Fruit fly (Drosophila melanogaster): ENCODE results near the gene CG34124.

CG34124 gene

dm6 chr2L:5004677-5005463, 46.7 kb downstream of the CG34124 start (continued):
- TF ChIP-seq Hmr (GFP tag; optimal IDR thresholded peaks at IDR 0.05) = peak; percentile 98
- peak; percentile 91 for TF ChIP-seq CG10979 (tag; optimal IDR thresholded peaks at IDR 0.05)
- TF ChIP-seq hbn (GFP tag; IDR thresholded peaks at IDR 0.05; ENCODE audit: partially characterized antibody) = no peak
- peak; percentile 95 for TF ChIP-seq rib (GFP tag; IDR thresholded peaks at IDR 0.05)
- TF ChIP-seq az2 (GFP tag; optimal IDR thresholded peaks at IDR 0.05) = peak; percentile 94
- TF ChIP-seq luna (GFP tag; optimal IDR thresholded peaks at IDR 0.05) = peak; percentile 93
- peak; percentile 82 for TF ChIP-seq CG1603 (tag; optimal IDR thresholded peaks at IDR 0.05)
- TF ChIP-seq Mrtf (GFP tag; IDR thresholded peaks at IDR 0.05) = peak; percentile 94
- peak; percentile 93 for TF ChIP-seq CG31441 (GFP tag; IDR thresholded peaks at IDR 0.05)
- peak; percentile 90 for TF ChIP-seq CG31224 (GFP tag; IDR thresholded peaks at IDR 0.05)
- TF ChIP-seq CG6689 (GFP tag; IDR thresholded peaks at IDR 0.05) = peak; percentile 95
- TF ChIP-seq pum (GFP tag; optimal IDR thresholded peaks at IDR 0.05) = peak; percentile 93
- peak; percentile 97 for TF ChIP-seq tin (GFP tag; optimal IDR thresholded peaks at IDR 0.05)
- TF ChIP-seq gcm2 (GFP tag; optimal IDR thresholded peaks at IDR 0.05) = peak; percentile 93
- TF ChIP-seq vvl (GFP tag; IDR thresholded peaks at IDR 0.05) = peak; percentile 98
- TF ChIP-seq sisA (GFP tag; IDR thresholded peaks at IDR 0.05) = peak; percentile 97
- peak; percentile 60 for TF ChIP-seq YL-1 (GFP tag; optimal IDR thresholded peaks at IDR 0.05)
- peak; percentile 94 for TF ChIP-seq CG4730 (GFP tag; IDR thresholded peaks at IDR 0.05)
- peak; percentile 88 for TF ChIP-seq CG4282 (GFP tag; optimal IDR thresholded peaks at IDR 0.05)
- peak; percentile 80 for TF ChIP-seq Hey (tag; optimal IDR thresholded peaks at IDR 0.05)
- peak; percentile 89 for TF ChIP-seq p53 (GFP tag; optimal IDR thresholded peaks at IDR 0.05)
- peak; percentile 24 for TF ChIP-seq CG17186 (GFP tag; optimal IDR thresholded peaks at IDR 0.05)
- TF ChIP-seq CG2202 (tag; optimal IDR thresholded peaks at IDR 0.05) = peak; percentile 79
- TF ChIP-seq Eip74EF (GFP tag; optimal IDR thresholded peaks at IDR 0.05) = peak in 1 of 2 experiments; percentile 88
- peak; percentile 95 to 96 for TF ChIP-seq dpn (GFP tag; optimal IDR thresholded peaks at IDR 0.05)
- TF ChIP-seq CG8089 (GFP tag; optimal IDR thresholded peaks at IDR 0.05) = peak; percentile 87
- TF ChIP-seq Hr78 (GFP tag; optimal IDR thresholded peaks at IDR 0.05) = no peak
- TF ChIP-seq run (tag; optimal IDR thresholded peaks at IDR 0.05) = peak; percentile 84
- peak; percentile 79 for TF ChIP-seq ash1 (GFP tag; optimal IDR thresholded peaks at IDR 0.05)
- peak; percentile 89 for TF ChIP-seq C15 (GFP tag; IDR thresholded peaks at IDR 0.05)
- peak; percentile 61 for TF ChIP-seq Jarid2 (GFP tag; optimal IDR thresholded peaks at IDR 0.05)
- TF ChIP-seq CG32532 (GFP tag; IDR thresholded peaks at IDR 0.05) = peak; percentile 97
- peak; percentile 86 for TF ChIP-seq onecut (GFP tag; IDR thresholded peaks at IDR 0.05)
- TF ChIP-seq seq (GFP tag; IDR thresholded peaks at IDR 0.05) = peak; percentile 96
- TF ChIP-seq gcm (GFP tag; optimal IDR thresholded peaks at IDR 0.05) = peak; percentile 87
- peak; percentile 87 for TF ChIP-seq Sox100B (GFP tag; optimal IDR thresholded peaks at IDR 0.05)
- TF ChIP-seq Ssrp (tag; optimal IDR thresholded peaks at IDR 0.05) = peak; percentile 89
- peak; percentile 95 for TF ChIP-seq CG12299 (tag; optimal IDR thresholded peaks at IDR 0.05)
- no peak for TF ChIP-seq Hr39 (optimal IDR thresholded peaks at IDR 0.05)
- peak; percentile 87 for TF ChIP-seq CG11723 (GFP tag; optimal IDR thresholded peaks at IDR 0.05)
- TF ChIP-seq sc (optimal IDR thresholded peaks at IDR 0.05) = no peak
- peak; percentile 79 for TF ChIP-seq sc (GFP tag; optimal IDR thresholded peaks at IDR 0.05)
- peak; percentile 44 for TF ChIP-seq wek (GFP tag; optimal IDR thresholded peaks at IDR 0.05)
- TF ChIP-seq ERR (GFP tag; optimal IDR thresholded peaks at IDR 0.05) = peak; percentile 95
- TF ChIP-seq tup (GFP tag; optimal IDR thresholded peaks at IDR 0.05) = peak; percentile 90
- TF ChIP-seq CG18011 (GFP tag; optimal IDR thresholded peaks at IDR 0.05) = peak; percentile 82
- TF ChIP-seq nom (GFP tag; optimal IDR thresholded peaks at IDR 0.05) = peak; percentile 64
- TF ChIP-seq pros (GFP tag; optimal IDR thresholded peaks at IDR 0.05) = no peak
- peak; percentile 92 for TF ChIP-seq slou (GFP tag; optimal IDR thresholded peaks at IDR 0.05)

Measured in whole organism, embryonic.